Worm (Caenorhabditis elegans) whole organism, L4 larva: ENCODE results near the gene F28H6.4.

Experiments
- F10B5.3 ChIP-seq: sonication (generic microtip); optimal IDR thresholded peaks from 2 replicates; lab custom pipeline; 2016; ENCODE audit warnings: mild to moderate bottlenecking, missing genetic modification characterization, missing compliant biosample characterization
- R02D3.7 ChIP-seq: fragments of 150-350 bp; sonication (generic microtip); optimal IDR thresholded peaks from 3 replicates; lab custom pipeline; 2014; ENCODE audit warnings: missing biosample characterization, missing genetic modification characterization
- ama-1 ChIP-seq: fragments of 150-350 bp; optimal IDR thresholded peaks from 2 replicates; lab custom pipeline; 2014; ENCODE audit warnings: inconsistent platforms, mixed read lengths
- fos-1 ChIP-seq: fragments of 150-350 bp; optimal IDR thresholded peaks from 2 replicates; lab custom pipeline; 2014; ENCODE audit warnings: missing biosample characterization, missing genetic modification characterization
- lin-13 ChIP-seq: fragments of 150-350 bp; optimal IDR thresholded peaks from 2 replicates; lab custom pipeline; 2014; ENCODE audit warnings: missing biosample characterization, missing genetic modification reagents, missing genetic modification characterization
- nhr-237 ChIP-seq: sonication (generic microtip); optimal IDR thresholded peaks from 2 replicates; lab custom pipeline; 2017; ENCODE audit warnings: missing biosample characterization, missing genetic modification characterization
- skn-1 ChIP-seq: fragments of 150-350 bp; optimal IDR thresholded peaks from 2 replicates; lab custom pipeline; 2014; ENCODE audit warnings: missing biosample characterization, missing genetic modification characterization
- snpc-4 ChIP-seq: fragments of 150-350 bp; optimal IDR thresholded peaks from 2 replicates; lab custom pipeline; 2014; ENCODE audit warnings: missing biosample characterization, missing genetic modification characterization
- ztf-11 ChIP-seq: fragments of 150-350 bp; optimal IDR thresholded peaks from 2 replicates; lab custom pipeline; 2014; ENCODE audit warnings: missing biosample characterization, missing genetic modification characterization

DNA sequence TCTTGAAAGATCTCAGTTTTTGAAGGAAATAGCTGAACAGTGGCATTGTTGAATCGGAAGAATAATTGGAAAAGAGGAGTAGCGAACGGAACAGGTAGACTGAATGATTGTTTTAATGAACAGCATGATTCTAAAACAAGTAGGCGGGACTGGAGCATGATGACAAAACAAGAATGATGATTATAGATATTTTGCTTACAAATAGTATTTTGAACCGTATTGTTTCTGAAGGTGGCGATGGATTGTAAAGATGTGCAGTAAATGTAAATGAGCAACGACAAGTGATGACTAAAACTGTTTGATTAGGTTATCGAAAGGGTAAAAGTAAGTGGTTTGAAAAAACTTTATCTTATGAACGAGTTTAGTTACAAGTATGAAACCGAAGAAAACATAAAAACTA is 6.6 kb downstream of the F28H6.4 start, which contains the start of gene F28H6.8:
- TF ChIP-seq skn-1 (tag; lab: Kevin White, UChicago) (no peak), ztf-11 (no peak), F10B5.3 (tag; lab: Kevin White, UChicago) (no peak), snpc-4 (tag; lab: Kevin White, UChicago) (no peak), R02D3.7 (no peak), nhr-237 (tag; lab: Kevin White, UChicago) (no peak), ama-1 (lab: Kevin White, UChicago) (no peak), lin-13 (GFP tag; lab: Kevin White, UChicago) (no peak), fos-1 (tag; lab: Kevin White, UChicago) (no peak)
